In genomic region chrX:526479-527071, dm6 we compare ENCODE assay signal across 1 fruit fly cellular context.
A peak's percentile ranks its signal among the peaks of the same experiment; 100 is the strongest.
TF ChIP-seq lines count a peak whose summit lies in the region.

No protein-coding gene starts in this region.

TF ChIP-seq in whole organism, embryonic, 481 proteins besides CTCF, POLR2A, EP300 and RAD21 (continued from another document and continues in another):
- no peak for TF ChIP-seq Sry-β (GFP tag; optimal IDR thresholded peaks at IDR 0.05; lab: Kevin White, UChicago)
- no peak for TF ChIP-seq CG4854 (GFP tag; optimal IDR thresholded peaks at IDR 0.05; lab: Kevin White, UChicago)
- TF ChIP-seq E2f2 (GFP tag; IDR thresholded peaks at IDR 0.05; lab: Robert Waterston, UW), result no peak
- TF ChIP-seq chinmo (GFP tag; IDR thresholded peaks at IDR 0.05; lab: Robert Waterston, UW; ENCODE audit: partially characterized antibody), result no peak
- peak; percentile 24 for TF ChIP-seq CG10654 (GFP tag; optimal IDR thresholded peaks at IDR 0.05; lab: Kevin White, UChicago)
- TF ChIP-seq ac (GFP tag; optimal IDR thresholded peaks at IDR 0.05; lab: Kevin White, UChicago), result peak; percentile 95
- TF ChIP-seq CG8388 (GFP tag; optimal IDR thresholded peaks at IDR 0.05; lab: Kevin White, UChicago), result peak; percentile 53
- peak; percentile 56 for TF ChIP-seq CG1602 (GFP tag; optimal IDR thresholded peaks at IDR 0.05; lab: Kevin White, UChicago)
- TF ChIP-seq hb (GFP tag; IDR thresholded peaks at IDR 0.05; lab: Robert Waterston, UW; ENCODE audit: partially characterized antibody), result no peak
- peak; percentile 31 for TF ChIP-seq CG13624 (GFP tag; optimal IDR thresholded peaks at IDR 0.05; lab: Kevin White, UChicago)
- peak; percentile 86 for TF ChIP-seq CG10979 (tag; optimal IDR thresholded peaks at IDR 0.05; lab: Kevin White, UChicago)
- no peak for TF ChIP-seq CG13123 (GFP tag; optimal IDR thresholded peaks at IDR 0.05; lab: Kevin White, UChicago)
- peak; percentile 37 for TF ChIP-seq unpg (GFP tag; optimal IDR thresholded peaks at IDR 0.05; lab: Kevin White, UChicago)
- no peak for TF ChIP-seq Poxn (GFP tag; IDR thresholded peaks at IDR 0.05; lab: Robert Waterston, UW)
- no peak for TF ChIP-seq tio (GFP tag; optimal IDR thresholded peaks at IDR 0.05; lab: Kevin White, UChicago)
- no peak for TF ChIP-seq H2.0 (GFP tag; IDR thresholded peaks at IDR 0.05; lab: Robert Waterston, UW)
- peak; percentile 41; the same call in 1 of the 2 replicates for TF ChIP-seq lmd (GFP tag; IDR thresholded peaks at IDR 0.05; lab: Robert Waterston, UW)
- no peak for TF ChIP-seq maf-S (GFP tag; optimal IDR thresholded peaks at IDR 0.05; lab: Kevin White, UChicago)
- peak; percentile 44 for TF ChIP-seq CG8944 (GFP tag; optimal IDR thresholded peaks at IDR 0.05; lab: Kevin White, UChicago)
- peak; percentile 76 for TF ChIP-seq CG10267 (tag; optimal IDR thresholded peaks at IDR 0.05; lab: Kevin White, UChicago)
- TF ChIP-seq D (optimal IDR thresholded peaks at IDR 0.05; lab: Kevin White, UChicago), result no peak
- peak; percentile 61 for TF ChIP-seq D (GFP tag; optimal IDR thresholded peaks at IDR 0.05; lab: Kevin White, UChicago)
- peak; percentile 56 for TF ChIP-seq grau (tag; optimal IDR thresholded peaks at IDR 0.05; lab: Kevin White, UChicago)
- no peak for TF ChIP-seq pan (optimal IDR thresholded peaks at IDR 0.05; lab: Kevin White, UChicago)
- TF ChIP-seq pan (GFP tag; optimal IDR thresholded peaks at IDR 0.05 in 1 of 2, IDR thresholded peaks at IDR 0.05 in 1 of 2), result no peak
- peak; percentile 42 for TF ChIP-seq CG1233 (GFP tag; optimal IDR thresholded peaks at IDR 0.05; lab: Kevin White, UChicago)
- TF ChIP-seq Taf1 (GFP tag; IDR thresholded peaks at IDR 0.05; lab: Robert Waterston, UW), result no peak
- TF ChIP-seq CG3281 (GFP tag; optimal IDR thresholded peaks at IDR 0.05; lab: Kevin White, UChicago), result no peak
- TF ChIP-seq lbe (GFP tag; optimal IDR thresholded peaks at IDR 0.05; lab: Kevin White, UChicago), result no peak
- TF ChIP-seq ci (GFP tag; IDR thresholded peaks at IDR 0.05; lab: Robert Waterston, UW), result peak; percentile 71; the same call in 2 of the 3 replicates
- no peak for TF ChIP-seq Hmr (GFP tag; optimal IDR thresholded peaks at IDR 0.05; lab: Kevin White, UChicago)
- peak; percentile 30 for TF ChIP-seq CG2875 (GFP tag; optimal IDR thresholded peaks at IDR 0.05; lab: Kevin White, UChicago)
- peak; percentile 28; the same call in 1 of the 2 replicates for TF ChIP-seq vvl (GFP tag; IDR thresholded peaks at IDR 0.05; lab: Robert Waterston, UW)
- no peak for TF ChIP-seq CG3065 (GFP tag; optimal IDR thresholded peaks at IDR 0.05; lab: Kevin White, UChicago)
- peak; percentile 78 for TF ChIP-seq CG8924 (tag; optimal IDR thresholded peaks at IDR 0.05; lab: Kevin White, UChicago)
- peak; percentile 63 for TF ChIP-seq Ssrp (tag; optimal IDR thresholded peaks at IDR 0.05; lab: Kevin White, UChicago)
- no peak for TF ChIP-seq Tbp (GFP tag; optimal IDR thresholded peaks at IDR 0.05; lab: Kevin White, UChicago)
- peak; percentile 47 for TF ChIP-seq CG9609 (GFP tag; optimal IDR thresholded peaks at IDR 0.05; lab: Kevin White, UChicago)
- no peak for TF ChIP-seq ase (GFP tag; IDR thresholded peaks at IDR 0.05; lab: Robert Waterston, UW)
- peak; percentile 42 for TF ChIP-seq gcm (GFP tag; optimal IDR thresholded peaks at IDR 0.05; lab: Kevin White, UChicago)
- no peak for TF ChIP-seq mirr (GFP tag; optimal IDR thresholded peaks at IDR 0.05; lab: Kevin White, UChicago)
- TF ChIP-seq CG12219 (GFP tag; optimal IDR thresholded peaks at IDR 0.05; lab: Kevin White, UChicago), result peak; percentile 33
- peak; percentile 6 for TF ChIP-seq CG12659 (GFP tag; optimal IDR thresholded peaks at IDR 0.05; lab: Kevin White, UChicago)
- TF ChIP-seq B-H2 (GFP tag; optimal IDR thresholded peaks at IDR 0.05; lab: Kevin White, UChicago), result no peak
- TF ChIP-seq bcd (GFP tag; optimal IDR thresholded peaks at IDR 0.05; lab: Kevin White, UChicago), result peak; percentile 48
- peak; percentile 13 for TF ChIP-seq dmrt99B (tag; optimal IDR thresholded peaks at IDR 0.05; lab: Kevin White, UChicago)
- no peak for TF ChIP-seq CG4360 (GFP tag; IDR thresholded peaks at IDR 0.05; lab: Robert Waterston, UW)
- 0 out of 3 replicates have a peak, but pooled peaks have one; percentile 17 for TF ChIP-seq CG11695 (GFP tag; IDR thresholded peaks at IDR 0.05; lab: Robert Waterston, UW)
- TF ChIP-seq trh (GFP tag; optimal IDR thresholded peaks at IDR 0.05; lab: Kevin White, UChicago), result no peak
- peak; percentile 26 for TF ChIP-seq Dad (GFP tag; optimal IDR thresholded peaks at IDR 0.05; lab: Kevin White, UChicago)
- TF ChIP-seq CG12155 (GFP tag; optimal IDR thresholded peaks at IDR 0.05; lab: Kevin White, UChicago), result peak; percentile 67
- peak in 1 of 2 experiments; percentile 93 for TF ChIP-seq eve (GFP tag; optimal IDR thresholded peaks at IDR 0.05; lab: Kevin White, UChicago)
- no peak for TF ChIP-seq CG2129 (GFP tag; IDR thresholded peaks at IDR 0.05; lab: Robert Waterston, UW; ENCODE audit: partially characterized antibody)
- TF ChIP-seq cas (GFP tag; IDR thresholded peaks at IDR 0.05; lab: Robert Waterston, UW), result no peak
- peak; percentile 4 for TF ChIP-seq CG4617 (GFP tag; optimal IDR thresholded peaks at IDR 0.05; lab: Kevin White, UChicago; ENCODE audit: borderline replicate concordance)
- no peak for TF ChIP-seq HLHmδ (GFP tag; optimal IDR thresholded peaks at IDR 0.05; lab: Kevin White, UChicago)
- no peak for TF ChIP-seq Abd-B (GFP tag; optimal IDR thresholded peaks at IDR 0.05; lab: Kevin White, UChicago)
- peak; percentile 18 for TF ChIP-seq sima (GFP tag; optimal IDR thresholded peaks at IDR 0.05; lab: Kevin White, UChicago)
- peak in 1 of 2 experiments; percentile 62 for TF ChIP-seq Hr51 (GFP tag; optimal IDR thresholded peaks at IDR 0.05; lab: Kevin White, UChicago)
- TF ChIP-seq CG1024 (GFP tag; IDR thresholded peaks at IDR 0.05; lab: Robert Waterston, UW), result 0 out of 2 replicates have a peak, but pooled peaks have one; percentile 29
- TF ChIP-seq fd102C (GFP tag; optimal IDR thresholded peaks at IDR 0.05; lab: Kevin White, UChicago), result peak; percentile 97
- TF ChIP-seq CG3995 (GFP tag; optimal IDR thresholded peaks at IDR 0.05; lab: Kevin White, UChicago), result no peak
- 0 out of 3 replicates have a peak, but pooled peaks have one; percentile 26 for TF ChIP-seq CG34422 (GFP tag; IDR thresholded peaks at IDR 0.05; lab: Robert Waterston, UW)
- peak; percentile 67 for TF ChIP-seq CG8089 (GFP tag; optimal IDR thresholded peaks at IDR 0.05; lab: Kevin White, UChicago)
- TF ChIP-seq CG3163 (GFP tag; optimal IDR thresholded peaks at IDR 0.05; lab: Kevin White, UChicago), result peak; percentile 44
- TF ChIP-seq twi (tag; optimal IDR thresholded peaks at IDR 0.05; lab: Kevin White, UChicago), result peak; percentile 44
- no peak for TF ChIP-seq pita (GFP tag; optimal IDR thresholded peaks at IDR 0.05; lab: Kevin White, UChicago)
- TF ChIP-seq CG7745 (tag; optimal IDR thresholded peaks at IDR 0.05; lab: Kevin White, UChicago), result peak; percentile 15
- TF ChIP-seq CG10274 (GFP tag; optimal IDR thresholded peaks at IDR 0.05; lab: Kevin White, UChicago), result no peak
- TF ChIP-seq gfzf (GFP tag; optimal IDR thresholded peaks at IDR 0.05; lab: Kevin White, UChicago), result no peak
- peak; percentile 57 for TF ChIP-seq Antp (GFP tag; optimal IDR thresholded peaks at IDR 0.05; lab: Kevin White, UChicago)
- TF ChIP-seq cwo (GFP tag; optimal IDR thresholded peaks at IDR 0.05; lab: Kevin White, UChicago), result no peak
- TF ChIP-seq slp2 (GFP tag; optimal IDR thresholded peaks at IDR 0.05; lab: Kevin White, UChicago), result peak; percentile 55
- TF ChIP-seq CG17359 (tag; optimal IDR thresholded peaks at IDR 0.05; lab: Kevin White, UChicago), result peak; percentile 8
- peak; percentile 67 for TF ChIP-seq nmo (GFP tag; optimal IDR thresholded peaks at IDR 0.05; lab: Kevin White, UChicago)
- no peak for TF ChIP-seq lov (optimal IDR thresholded peaks at IDR 0.05; lab: Kevin White, UChicago)
- peak; percentile 72; the same call in 1 of the 3 replicates for TF ChIP-seq lov (GFP tag; IDR thresholded peaks at IDR 0.05; lab: Robert Waterston, UW)
- no peak for TF ChIP-seq CG10147 (GFP tag; optimal IDR thresholded peaks at IDR 0.05; lab: Kevin White, UChicago)
- TF ChIP-seq Bgb (GFP tag; IDR thresholded peaks at IDR 0.05; lab: Robert Waterston, UW; ENCODE audit: partially characterized antibody), result no peak
- no peak for TF ChIP-seq unc-4 (GFP tag; IDR thresholded peaks at IDR 0.05; lab: Robert Waterston, UW; ENCODE audit: partially characterized antibody)
- TF ChIP-seq da (GFP tag; optimal IDR thresholded peaks at IDR 0.05; lab: Kevin White, UChicago), result peak; percentile 59
- peak; percentile 97 for TF ChIP-seq zen (tag; optimal IDR thresholded peaks at IDR 0.05; lab: Kevin White, UChicago)
- no peak for TF ChIP-seq CG17802 (tag; optimal IDR thresholded peaks at IDR 0.05; lab: Kevin White, UChicago)
- TF ChIP-seq CG13775 (GFP tag; optimal IDR thresholded peaks at IDR 0.05; lab: Kevin White, UChicago), result peak; percentile 72
- TF ChIP-seq CG13894 (tag; optimal IDR thresholded peaks at IDR 0.05; lab: Kevin White, UChicago), result peak; percentile 25
- TF ChIP-seq Hand (GFP tag; optimal IDR thresholded peaks at IDR 0.05; lab: Kevin White, UChicago), result no peak
- TF ChIP-seq CG6654 (GFP tag; optimal IDR thresholded peaks at IDR 0.05; lab: Kevin White, UChicago), result no peak
- TF ChIP-seq CG18619 (GFP tag; optimal IDR thresholded peaks at IDR 0.05; lab: Kevin White, UChicago), result no peak
- peak; percentile 71 for TF ChIP-seq Usf (GFP tag; optimal IDR thresholded peaks at IDR 0.05; lab: Kevin White, UChicago)
- peak; percentile 54 for TF ChIP-seq D19A (tag; optimal IDR thresholded peaks at IDR 0.05; lab: Kevin White, UChicago)
- TF ChIP-seq Kr (GFP tag; optimal IDR thresholded peaks at IDR 0.05; lab: Kevin White, UChicago), result peak; percentile 61
- no peak for TF ChIP-seq CG10366 (GFP tag; IDR thresholded peaks at IDR 0.05; lab: Robert Waterston, UW)
- TF ChIP-seq CG34224 (GFP tag; IDR thresholded peaks at IDR 0.05; lab: Robert Waterston, UW; ENCODE audit: partially characterized antibody), result no peak
- peak; percentile 64 for TF ChIP-seq CG16863 (GFP tag; optimal IDR thresholded peaks at IDR 0.05; lab: Kevin White, UChicago)
- no peak for TF ChIP-seq CG7372 (GFP tag; IDR thresholded peaks at IDR 0.05; lab: Robert Waterston, UW)
- peak; percentile 48 for TF ChIP-seq onecut (GFP tag; IDR thresholded peaks at IDR 0.05; lab: Robert Waterston, UW)
- peak; percentile 53 for TF ChIP-seq CG8359 (GFP tag; optimal IDR thresholded peaks at IDR 0.05; lab: Kevin White, UChicago; ENCODE audit: borderline replicate concordance)
- 0 out of 2 replicates have a peak, but pooled peaks have one; percentile 12 for TF ChIP-seq gt (GFP tag; IDR thresholded peaks at IDR 0.05; lab: Robert Waterston, UW)
- TF ChIP-seq CG17361 (GFP tag; IDR thresholded peaks at IDR 0.05; lab: Robert Waterston, UW), result peak; percentile 56; the same call in 1 of the 3 replicates
- TF ChIP-seq NK7.1 (GFP tag; optimal IDR thresholded peaks at IDR 0.05; lab: Kevin White, UChicago), result peak; percentile 4
- no peak for TF ChIP-seq Dip3 (GFP tag; optimal IDR thresholded peaks at IDR 0.05; lab: Kevin White, UChicago)
- TF ChIP-seq CG12299 (tag; optimal IDR thresholded peaks at IDR 0.05; lab: Kevin White, UChicago), result no peak
- TF ChIP-seq C15 (GFP tag; IDR thresholded peaks at IDR 0.05; lab: Robert Waterston, UW), result no peak
- TF ChIP-seq tll (GFP tag; optimal IDR thresholded peaks at IDR 0.05; lab: Kevin White, UChicago), result peak; percentile 15 to 76
- no peak for TF ChIP-seq disco-r (GFP tag; optimal IDR thresholded peaks at IDR 0.05; lab: Kevin White, UChicago)
- peak; percentile 83 for TF ChIP-seq CG17829 (tag; optimal IDR thresholded peaks at IDR 0.05; lab: Kevin White, UChicago)
- peak; percentile 91 for TF ChIP-seq CG10959 (GFP tag; IDR thresholded peaks at IDR 0.05; lab: Robert Waterston, UW)
- peak; percentile 74 for TF ChIP-seq phol (tag; optimal IDR thresholded peaks at IDR 0.05; lab: Kevin White, UChicago)
- TF ChIP-seq danr (GFP tag; IDR thresholded peaks at IDR 0.05; lab: Robert Waterston, UW), result no peak
- no peak for TF ChIP-seq Bteb2 (GFP tag; optimal IDR thresholded peaks at IDR 0.05; lab: Kevin White, UChicago)
- peak; percentile 91 for TF ChIP-seq Ets65A (GFP tag; lab: Kevin White, UChicago)
- TF ChIP-seq Doc2 (GFP tag; IDR thresholded peaks at IDR 0.05; lab: Robert Waterston, UW), result no peak
- TF ChIP-seq Atf3 (GFP tag; optimal IDR thresholded peaks at IDR 0.05; lab: Kevin White, UChicago), result peak; percentile 52
- TF ChIP-seq CG31388 (GFP tag; optimal IDR thresholded peaks at IDR 0.05; lab: Kevin White, UChicago), result peak; percentile 30
- TF ChIP-seq CG3847 (GFP tag; IDR thresholded peaks at IDR 0.05; lab: Robert Waterston, UW), result no peak
- no peak for TF ChIP-seq Dek (tag; optimal IDR thresholded peaks at IDR 0.05; lab: Kevin White, UChicago)
- no peak for TF ChIP-seq CG4282 (GFP tag; optimal IDR thresholded peaks at IDR 0.05; lab: Kevin White, UChicago)
- TF ChIP-seq CG34376 (GFP tag; optimal IDR thresholded peaks at IDR 0.05; lab: Kevin White, UChicago), result no peak
- TF ChIP-seq Sry-δ (GFP tag; optimal IDR thresholded peaks at IDR 0.05; lab: Kevin White, UChicago), result peak; percentile 20
- TF ChIP-seq Dll (GFP tag; IDR thresholded peaks at IDR 0.05; lab: Robert Waterston, UW; ENCODE audit: partially characterized antibody), result no peak
- peak; percentile 68 for TF ChIP-seq pnt (GFP tag; optimal IDR thresholded peaks at IDR 0.05; lab: Kevin White, UChicago)
- no peak for TF ChIP-seq CG18599 (GFP tag; optimal IDR thresholded peaks at IDR 0.05; lab: Kevin White, UChicago)
- peak; percentile 77 for TF ChIP-seq Side (GFP tag; optimal IDR thresholded peaks at IDR 0.05; lab: Kevin White, UChicago)
- TF ChIP-seq Mes4 (GFP tag; optimal IDR thresholded peaks at IDR 0.05; lab: Kevin White, UChicago), result peak; percentile 64
- TF ChIP-seq CG2202 (tag; optimal IDR thresholded peaks at IDR 0.05; lab: Kevin White, UChicago), result peak; percentile 62
- TF ChIP-seq CG6254 (GFP tag; optimal IDR thresholded peaks at IDR 0.05; lab: Kevin White, UChicago), result peak; percentile 47
- peak; percentile 7 for TF ChIP-seq CG18764 (GFP tag; optimal IDR thresholded peaks at IDR 0.05; lab: Kevin White, UChicago)
- TF ChIP-seq CG10462 (GFP tag; optimal IDR thresholded peaks at IDR 0.05; lab: Kevin White, UChicago), result peak; percentile 43
- TF ChIP-seq CG7271 (tag; optimal IDR thresholded peaks at IDR 0.05; lab: Kevin White, UChicago), result peak; percentile 90
- no peak for TF ChIP-seq Asciz (GFP tag; optimal IDR thresholded peaks at IDR 0.05; lab: Kevin White, UChicago)
- peak; percentile 59 to 91 for TF ChIP-seq chif (GFP tag; optimal IDR thresholded peaks at IDR 0.05; lab: Kevin White, UChicago)
- TF ChIP-seq sens (GFP tag; lab: Kevin White, UChicago), result peak; percentile 95
- TF ChIP-seq klu (GFP tag; IDR thresholded peaks at IDR 0.05; lab: Robert Waterston, UW), result no peak
